Worm (Caenorhabditis elegans) whole organism, mixed stage, embryonic: Measurements from ENCODE around the gene C07H4.1.

Source experiments
- M03D4.4 ChIP-seq: sonication (generic microtip); optimal IDR thresholded peaks from 2 replicates; lab custom pipeline; 2017; ENCODE audit warnings: mild to moderate bottlenecking, missing genetic modification characterization, missing compliant biosample characterization
- bed-3 ChIP-seq: fragments of 200-800 bp; sonication (Bioruptor generic); optimal IDR thresholded peaks from 3 replicates; lab custom pipeline; 2018; ENCODE audit warnings: mild to moderate bottlenecking, missing genetic modification characterization, moderate library complexity, missing compliant biosample characterization
- blmp-1 ChIP-seq: fragments of 150-350 bp; optimal IDR thresholded peaks from 2 replicates; lab custom pipeline; 2014; ENCODE audit warnings: missing biosample characterization, missing genetic modification characterization
- ceh-43 ChIP-seq: fragments of 200-800 bp; sonication (Bioruptor generic); optimal IDR thresholded peaks from 2 replicates; lab custom pipeline; 2018; ENCODE audit warnings: mild to moderate bottlenecking, missing genetic modification characterization, moderate library complexity, missing compliant biosample characterization
- ceh-83 ChIP-seq: fragments of 200-800 bp; sonication (Bioruptor generic); optimal IDR thresholded peaks from 2 replicates; lab custom pipeline; 2018; ENCODE audit warnings: mild to moderate bottlenecking, missing genetic modification characterization, missing compliant biosample characterization
- ces-1 ChIP-seq: fragments of 150-350 bp; optimal IDR thresholded peaks from 2 replicates; lab custom pipeline; 2014; ENCODE audit warnings: missing biosample characterization, missing genetic modification reagents, missing genetic modification characterization
- cnd-1 ChIP-seq: fragments of 200-800 bp; sonication (Bioruptor generic); optimal IDR thresholded peaks from 2 replicates; lab custom pipeline; 2018; ENCODE audit warnings: mild to moderate bottlenecking, missing genetic modification characterization, missing compliant biosample characterization
- drap-1 ChIP-seq: fragments of 200-800 bp; sonication (Bioruptor generic); optimal IDR thresholded peaks from 3 replicates; lab custom pipeline; 2018; ENCODE audit warnings: mild to moderate bottlenecking, missing genetic modification characterization, missing compliant biosample characterization
- elt-1 ChIP-seq: sonication (generic microtip); optimal IDR thresholded peaks from 2 replicates; lab custom pipeline; 2017; ENCODE audit warnings: missing genetic modification characterization, mild to moderate bottlenecking, missing compliant biosample characterization, antibody characterized with exemption, moderate library complexity, borderline replicate concordance; ENCODE audit not compliant: insufficient read depth
- elt-3 ChIP-seq: fragments of 150-350 bp; optimal IDR thresholded peaks from 2 replicates; lab custom pipeline; 2014; ENCODE audit warnings: missing biosample characterization, missing genetic modification characterization
- flh-1 ChIP-seq: fragments of 200-800 bp; sonication (Bioruptor generic); optimal IDR thresholded peaks from 2 replicates; lab custom pipeline; 2018; ENCODE audit warnings: mild to moderate bottlenecking, missing genetic modification characterization, moderate library complexity, missing compliant biosample characterization
- ham-2 ChIP-seq: fragments of 200-800 bp; sonication (Bioruptor generic); optimal IDR thresholded peaks from 2 replicates; lab custom pipeline; 2018; ENCODE audit warnings: mild to moderate bottlenecking, missing genetic modification characterization, missing compliant biosample characterization
- lin-13 ChIP-seq: fragments of 150-350 bp; optimal IDR thresholded peaks from 2 replicates; lab custom pipeline; 2014; ENCODE audit warnings: missing biosample characterization, missing genetic modification characterization
- lin-32 ChIP-seq: fragments of 200-800 bp; sonication (Bioruptor generic); optimal IDR thresholded peaks from 2 replicates; lab custom pipeline; 2018; ENCODE audit warnings: mild to moderate bottlenecking, missing genetic modification characterization, missing compliant biosample characterization
- lsy-2 ChIP-seq: fragments of 150-350 bp; optimal IDR thresholded peaks from 2 replicates; lab custom pipeline; 2014; ENCODE audit warnings: missing biosample characterization, missing genetic modification characterization
- mab-5 ChIP-seq: fragments of 150-350 bp; optimal IDR thresholded peaks from 2 replicates; lab custom pipeline; 2014; ENCODE audit warnings: missing biosample characterization, missing genetic modification characterization
- mep-1 ChIP-seq: fragments of 150-350 bp; optimal IDR thresholded peaks from 2 replicates; lab custom pipeline; 2017; ENCODE audit warnings: missing biosample characterization, missing genetic modification reagents, missing genetic modification characterization, inconsistent platforms
- mls-2 ChIP-seq: sonication (generic microtip); optimal IDR thresholded peaks from 2 replicates; lab custom pipeline; 2016; ENCODE audit warnings: mild to moderate bottlenecking, missing genetic modification characterization, moderate library complexity, missing compliant biosample characterization
- nhr-2 ChIP-seq: fragments of 150-350 bp; optimal IDR thresholded peaks from 2 replicates; lab custom pipeline; 2014; ENCODE audit warnings: missing biosample characterization, missing genetic modification characterization
- nhr-28 ChIP-seq: fragments of 150-350 bp; optimal IDR thresholded peaks from 2 replicates; lab custom pipeline; 2014; ENCODE audit warnings: missing biosample characterization, missing genetic modification characterization
- pha-4 ChIP-seq: fragments of 150-350 bp; optimal IDR thresholded peaks from 2 replicates; lab custom pipeline; 2018; ENCODE audit warnings: missing biosample characterization, missing genetic modification reagents, missing genetic modification characterization
- sem-2 ChIP-seq: fragments of 200-800 bp; sonication (Bioruptor generic); optimal IDR thresholded peaks from 2 replicates; lab custom pipeline; 2018; ENCODE audit warnings: mild to moderate bottlenecking, missing genetic modification characterization, missing compliant biosample characterization
- snpc-4 ChIP-seq: fragments of 150-350 bp; optimal IDR thresholded peaks from 2 replicates; lab custom pipeline; 2014; ENCODE audit warnings: missing biosample characterization, missing genetic modification characterization
- sptf-1 ChIP-seq: sonication (generic microtip); optimal IDR thresholded peaks from 2 replicates; lab custom pipeline; 2017; ENCODE audit warnings: mild to moderate bottlenecking, missing genetic modification characterization, moderate library complexity, missing compliant biosample characterization
- tbx-8 ChIP-seq: fragments of 200-800 bp; sonication (Bioruptor generic); optimal IDR thresholded peaks from 2 replicates; lab custom pipeline; 2018; ENCODE audit warnings: mild to moderate bottlenecking, missing genetic modification characterization, moderate library complexity, missing compliant biosample characterization
- unc-120 ChIP-seq: sonication (generic microtip); optimal IDR thresholded peaks from 2 replicates; lab custom pipeline; 2017; ENCODE audit warnings: missing genetic modification characterization, missing compliant biosample characterization; ENCODE audit not compliant: poor library complexity, severe bottlenecking
- zip-8 ChIP-seq: fragments of 150-350 bp; optimal IDR thresholded peaks from 2 replicates; lab custom pipeline; 2014; ENCODE audit warnings: missing biosample characterization, missing genetic modification characterization
- ztf-11 ChIP-seq: fragments of 150-350 bp; optimal IDR thresholded peaks from 2 replicates; lab custom pipeline; 2014; ENCODE audit warnings: missing biosample characterization, missing genetic modification characterization

C07H4.1 gene

DNA sequence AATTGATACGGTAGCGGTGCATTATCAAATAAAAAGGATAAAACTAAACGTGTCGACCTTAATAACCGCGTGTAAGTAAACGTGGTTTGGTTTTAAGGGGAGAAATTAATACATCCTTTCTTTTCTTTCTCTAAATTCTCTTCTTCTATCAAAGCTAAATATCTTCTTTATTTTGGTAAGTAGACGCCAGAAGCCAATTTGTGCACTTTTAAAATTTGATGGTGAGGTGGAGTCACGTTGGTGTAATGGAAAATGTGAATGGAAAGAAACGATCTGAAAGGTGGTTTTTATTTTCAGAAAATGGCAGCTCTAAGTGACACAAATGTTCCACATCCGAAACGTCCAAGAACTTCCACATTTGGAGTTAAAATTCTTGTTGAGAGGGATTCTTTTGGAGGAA, 7.3 kb upstream of the C07H4.1 start, which contains the start of gene T24H10.5:
TSS of gene T24H10.5 (plus strand) at position 301 of the 400 bp plus-strand sequence.
- TF ChIP-seq flh-1 (GFP tag; lab: Kevin White, UChicago) (no peak), M03D4.4 (tag; lab: Kevin White, UChicago) (no peak), ceh-43 (GFP tag; lab: Kevin White, UChicago) (no peak), ceh-83 (GFP tag; lab: Kevin White, UChicago) (no peak), mab-5 (tag; lab: Kevin White, UChicago) (no peak), mep-1 (no peak)

DNA sequence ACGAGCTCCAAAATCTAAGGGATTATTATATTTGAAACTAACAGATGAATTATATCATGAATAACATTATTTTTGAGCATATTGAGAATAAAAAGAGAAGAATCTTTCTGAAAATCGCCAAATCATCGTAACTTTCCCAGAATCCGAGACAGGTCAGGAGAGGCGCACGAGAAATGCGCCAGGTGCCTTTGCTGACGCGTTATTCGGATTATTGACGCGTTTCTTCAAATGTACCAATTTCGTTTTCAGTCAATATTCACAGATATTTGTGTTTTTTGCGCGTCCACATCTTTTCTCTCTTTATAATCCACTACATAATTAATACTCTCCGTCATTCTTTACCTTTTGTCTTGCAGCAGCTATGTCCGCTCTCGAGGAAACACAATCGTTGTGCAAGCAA, 5.5 kb upstream of the C07H4.1 start, which contains the start of gene T24H10.1:
TSS of gene T24H10.1 (plus strand) at position 355 of the 400 bp plus-strand sequence.
- no peak for TF ChIP-seq nhr-28 (tag; lab: Kevin White, UChicago)
- no peak for TF ChIP-seq snpc-4 (tag; lab: Kevin White, UChicago)
- TF ChIP-seq ceh-83 (GFP tag; lab: Kevin White, UChicago): no peak
- TF ChIP-seq mep-1: peak; percentile 38
- peak; percentile 30 for TF ChIP-seq cnd-1
- peak; percentile 11 for TF ChIP-seq ces-1 (GFP tag; lab: Kevin White, UChicago)
- TF ChIP-seq sem-2 (GFP tag; lab: Kevin White, UChicago): no peak
- TF ChIP-seq elt-3 (tag; lab: Kevin White, UChicago): no peak
- TF ChIP-seq unc-120 (tag; lab: Kevin White, UChicago): peak; percentile 6
- no peak for TF ChIP-seq M03D4.4 (tag; lab: Kevin White, UChicago)
- no peak for TF ChIP-seq mls-2 (tag; lab: Kevin White, UChicago)
- TF ChIP-seq lin-32 (GFP tag; lab: Kevin White, UChicago): no peak
- TF ChIP-seq lsy-2 (tag; lab: Kevin White, UChicago): peak; percentile 27
- TF ChIP-seq pha-4: peak; percentile 61
- no peak for TF ChIP-seq tbx-8
- peak; percentile 77 for TF ChIP-seq lin-13 (tag; lab: Kevin White, UChicago)
- TF ChIP-seq, all 35 proteins: peak for 7

DNA sequence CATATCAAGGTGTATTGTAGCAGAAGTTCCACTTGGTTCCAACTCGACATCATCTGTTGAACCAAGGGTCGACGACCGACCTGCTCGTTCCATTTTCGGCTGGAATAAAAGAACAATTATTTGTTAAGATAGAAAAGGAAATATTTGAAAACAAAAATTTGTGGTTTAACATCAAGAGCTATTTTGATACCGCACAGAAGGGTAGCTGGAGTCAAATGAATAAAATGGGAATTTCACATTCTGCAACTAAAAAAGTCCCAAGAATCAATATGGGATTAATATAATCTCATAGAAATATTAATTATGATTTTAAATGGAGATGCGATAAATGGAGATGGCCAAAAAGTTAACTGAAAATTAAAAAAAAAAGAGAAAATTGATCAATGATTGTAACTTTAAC, 5.0 kb upstream of the C07H4.1 start, which contains the start of gene clh-5:
TSS of gene clh-5 (minus strand) at position 101 of the 400 bp plus-strand sequence.
- TF ChIP-seq snpc-4 (tag; lab: Kevin White, UChicago): no peak
- TF ChIP-seq sptf-1 (tag; lab: Kevin White, UChicago): no peak
- no peak for TF ChIP-seq cnd-1
- no peak for TF ChIP-seq lin-13 (tag; lab: Kevin White, UChicago)
- no peak for TF ChIP-seq ces-1 (GFP tag; lab: Kevin White, UChicago)
- TF ChIP-seq tbx-8: no peak
- TF ChIP-seq flh-1 (GFP tag; lab: Kevin White, UChicago): no peak
- no peak for TF ChIP-seq elt-1 (tag; lab: Kevin White, UChicago)
- TF ChIP-seq ham-2: no peak
- TF ChIP-seq mep-1: no peak
- no peak for TF ChIP-seq nhr-28 (tag; lab: Kevin White, UChicago)
- TF ChIP-seq sem-2 (GFP tag; lab: Kevin White, UChicago): no peak
- no peak for TF ChIP-seq mls-2 (tag; lab: Kevin White, UChicago)
- no peak for TF ChIP-seq pha-4
- no peak for TF ChIP-seq lin-32 (GFP tag; lab: Kevin White, UChicago)
- no peak for TF ChIP-seq ztf-11 (tag; lab: Kevin White, UChicago)
- TF ChIP-seq, all 35 proteins: peak for 0

DNA sequence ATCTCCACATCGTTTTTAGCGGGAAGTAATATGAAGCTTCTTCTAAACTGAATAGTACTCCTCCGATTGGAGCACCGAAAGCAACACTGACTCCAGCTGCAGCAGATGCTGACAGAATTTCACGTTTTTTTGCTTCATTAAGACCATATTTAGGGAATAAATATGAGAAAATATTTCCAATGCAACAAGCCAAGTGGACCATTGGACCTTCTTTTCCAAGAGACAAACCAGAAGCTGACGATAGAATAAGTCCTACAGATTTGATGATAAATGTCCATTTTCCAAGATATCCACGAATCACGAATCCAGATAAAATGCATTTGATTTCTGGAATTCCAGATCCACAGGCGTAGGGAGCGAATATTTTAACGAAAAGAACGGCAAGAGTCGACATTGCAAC, 3.8 kb upstream of the C07H4.1 start:
- TF ChIP-seq cnd-1 (no peak), zip-8 (tag; lab: Kevin White, UChicago) (no peak), blmp-1 (tag; lab: Kevin White, UChicago) (no peak)
- TF ChIP-seq, all 35 proteins: peak for 0

DNA sequence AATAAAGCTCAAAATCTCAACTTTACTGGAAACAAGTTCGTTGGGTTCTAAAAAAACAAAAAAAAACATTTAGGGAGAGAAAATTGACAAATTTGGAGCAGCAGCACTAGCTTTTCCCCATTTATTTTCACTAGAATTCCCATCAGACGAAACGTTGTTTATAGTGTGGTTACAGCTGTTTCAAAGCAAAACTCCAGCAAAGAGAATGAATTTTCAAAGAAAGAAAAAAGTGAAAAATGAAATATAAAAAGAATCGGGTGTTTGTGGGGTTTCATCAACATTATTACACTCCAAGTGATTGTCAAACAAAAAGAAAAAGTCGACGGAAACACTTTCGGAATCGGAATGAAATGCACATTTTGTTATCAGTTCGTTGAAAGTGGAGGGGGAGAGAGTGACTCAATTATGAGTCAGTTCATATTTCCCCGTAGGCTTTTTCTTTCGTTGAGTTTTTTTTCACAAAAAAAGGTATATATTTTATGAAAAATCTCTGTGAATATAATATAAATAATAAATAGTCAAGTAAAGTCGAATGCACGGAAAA, 835 bp upstream of the C07H4.1 start:
- TF ChIP-seq ceh-43 (GFP tag; lab: Kevin White, UChicago): no peak
- TF ChIP-seq ham-2: no peak
- TF ChIP-seq nhr-28 (tag; lab: Kevin White, UChicago): no peak
- TF ChIP-seq bed-3 (GFP tag; lab: Kevin White, UChicago): no peak
- no peak for TF ChIP-seq flh-1 (GFP tag; lab: Kevin White, UChicago)
- no peak for TF ChIP-seq pha-4
- TF ChIP-seq tbx-8: no peak
- TF ChIP-seq mep-1: no peak
- no peak for TF ChIP-seq drap-1 (GFP tag; lab: Kevin White, UChicago)
- no peak for TF ChIP-seq sptf-1 (tag; lab: Kevin White, UChicago)
- no peak for TF ChIP-seq nhr-2 (tag; lab: Kevin White, UChicago)
- no peak for TF ChIP-seq ceh-83 (GFP tag; lab: Kevin White, UChicago)
- no peak for TF ChIP-seq zip-8 (tag; lab: Kevin White, UChicago)
